Worm (Caenorhabditis elegans) whole organism, midembryonic: ENCODE data around the gene fbxb-78.
"Not testable (repeated sequence)": the region's sequence is repeated elsewhere in the genome, so short reads cannot be mapped to it uniquely, and the experiment has no call there.

Experiments used
- T22C8.4 ChIP-seq: fragments of 200-800 bp; sonication (Bioruptor generic); IDR thresholded peaks from 2 replicates; pipeline ENCODE4 v1.3.6; 2022; ENCODE audit warnings: missing genetic modification characterization, missing compliant biosample characterization
- cog-1 ChIP-seq: sonication (generic microtip); optimal IDR thresholded peaks from 2 replicates; lab custom pipeline; 2016; ENCODE audit warnings: missing genetic modification characterization, missing compliant biosample characterization
- flt-1 ChIP-seq: fragments of 200-800 bp; sonication (Bioruptor generic); IDR thresholded peaks from 2 replicates; pipeline ENCODE4 v1.3.6; 2022; ENCODE audit warnings: missing genetic modification characterization, missing compliant biosample characterization
- klf-2 ChIP-seq: fragments of 200-800 bp; sonication (Bioruptor generic); conservative IDR thresholded peaks from 2 replicates; pipeline ENCODE4 v1.3.6; 2022; ENCODE audit warnings: missing genetic modification reagents, missing genetic modification characterization, missing compliant biosample characterization
- med-1 ChIP-seq: sonication (generic microtip); optimal IDR thresholded peaks from 2 replicates; lab custom pipeline; 2017; ENCODE audit warnings: missing genetic modification characterization, mild to moderate bottlenecking, missing compliant biosample characterization, antibody characterized with exemption, missing genetic modification reagents; ENCODE audit not compliant: insufficient read depth
- ref-1 ChIP-seq: fragments of 200-800 bp; sonication (Bioruptor generic); conservative IDR thresholded peaks from 2 replicates; pipeline ENCODE4 v1.3.6; 2022; ENCODE audit warnings: missing genetic modification reagents, missing genetic modification characterization, missing compliant biosample characterization
- tab-1 ChIP-seq: fragments of 200-800 bp; sonication (Bioruptor generic); IDR thresholded peaks from 2 replicates; pipeline ENCODE4 v1.3.6; 2022; ENCODE audit warnings: missing genetic modification characterization, missing compliant biosample characterization
- ztf-23 ChIP-seq: fragments of 200-800 bp; sonication (Bioruptor generic); IDR thresholded peaks from 2 replicates; pipeline ENCODE4 v1.3.6; 2022; ENCODE audit warnings: missing genetic modification reagents, missing genetic modification characterization, missing compliant biosample characterization
- ztf-29 ChIP-seq: fragments of 200-800 bp; sonication (Bioruptor generic); IDR thresholded peaks from 2 replicates; pipeline ENCODE4 v1.3.6; 2022; ENCODE audit warnings: missing genetic modification reagents, missing genetic modification characterization, missing compliant biosample characterization

fbxb-78 gene

DNA sequence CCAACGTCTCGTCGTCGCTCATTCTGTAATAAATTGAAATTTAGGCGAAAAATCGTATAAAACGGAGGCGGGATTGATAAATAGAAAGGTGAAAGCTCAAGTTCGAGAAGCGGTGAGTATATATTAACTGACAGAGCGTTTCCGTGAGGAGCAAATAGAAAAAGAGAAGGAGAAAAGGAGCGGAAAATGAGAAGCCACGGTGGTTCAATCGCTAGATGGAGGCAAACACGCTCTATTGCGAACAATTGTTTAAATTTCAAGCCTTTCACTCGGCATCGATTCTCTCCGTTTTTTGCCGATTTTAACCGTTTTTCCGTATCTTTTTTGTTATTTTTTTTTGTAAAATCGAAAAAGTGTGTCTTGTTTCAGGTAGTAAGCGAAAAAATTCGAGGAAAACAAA, 21.6 kb upstream of the fbxb-78 start, which contains the start of gene miro-1:
Gene miro-1 (minus strand): TSS at position 23 of the 400 bp plus-strand sequence.
- TF ChIP-seq cog-1 (tag; lab: Kevin White, UChicago); T22C8.4 (GFP tag; lab: Robert Waterston, UW); klf-2 (GFP tag; lab: Robert Waterston, UW): not testable (repeated sequence)

- peak; percentile 60; the same call in 1 of the 2 replicates for TF ChIP-seq ztf-23 (GFP tag; lab: Robert Waterston, UW)
- TF ChIP-seq T22C8.4 (GFP tag; lab: Robert Waterston, UW): peak; percentile 24; the same call in 1 of the 2 replicates
These were observed 16.8 kb upstream of the fbxb-78 start for ce11 chrIV:4720522-4720921.

DNA sequence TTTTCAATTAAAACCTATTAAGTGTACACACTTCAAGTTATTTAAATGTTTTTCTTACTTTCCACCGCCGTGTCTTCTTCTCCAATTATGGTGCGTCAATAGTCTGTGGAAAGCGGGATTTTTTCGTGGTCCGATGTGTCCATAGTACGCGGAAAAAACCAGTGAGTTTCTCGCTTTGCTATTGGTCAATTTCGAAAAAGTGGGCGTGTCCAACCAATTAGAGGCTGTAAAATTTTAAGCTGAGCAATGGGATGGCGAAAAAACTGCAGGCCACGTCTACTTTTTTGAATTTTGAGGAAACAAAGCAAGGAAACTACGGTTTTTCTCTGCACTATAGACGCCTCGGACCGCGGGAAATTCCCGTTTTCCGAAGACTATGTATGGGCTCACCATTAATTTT, 13.7 kb upstream of the fbxb-78 start:
- TF ChIP-seq ztf-23 (GFP tag; lab: Robert Waterston, UW) (no peak), ref-1 (no peak), klf-2 (GFP tag; lab: Robert Waterston, UW) (no peak), T22C8.4 (GFP tag; lab: Robert Waterston, UW) (no peak), flt-1 (no peak), med-1 (no peak), cog-1 (tag; lab: Kevin White, UChicago) (no peak), ztf-29 (GFP tag; lab: Robert Waterston, UW) (no peak), tab-1 (GFP tag; lab: Robert Waterston, UW) (no peak)

DNA sequence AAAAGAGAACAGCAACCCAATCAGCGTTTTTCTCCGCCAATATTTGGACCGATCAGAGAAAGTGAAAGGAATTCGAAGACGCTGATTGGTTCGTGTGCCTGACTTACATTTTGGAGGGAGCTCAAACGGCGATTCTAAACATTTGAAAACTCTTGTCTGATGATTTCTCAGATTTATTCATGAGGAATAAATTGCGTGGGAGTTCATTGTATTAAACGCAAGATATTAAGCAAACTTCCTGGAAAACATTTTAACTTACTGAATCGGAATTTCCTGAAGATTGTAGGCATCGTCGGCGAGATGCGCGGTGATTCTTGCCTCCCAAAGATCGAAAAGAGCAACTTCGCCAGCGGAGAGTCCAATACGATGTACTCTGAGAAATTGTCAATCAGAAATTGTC, 12.8 kb upstream of the fbxb-78 start, which contains the start of gene K08F11.1:
Gene K08F11.1 (plus strand): TSS at position 301 of the 400 bp plus-strand sequence.
- no peak for TF ChIP-seq flt-1
- TF ChIP-seq T22C8.4 (GFP tag; lab: Robert Waterston, UW): no peak
- TF ChIP-seq tab-1 (GFP tag; lab: Robert Waterston, UW): no peak
- no peak for TF ChIP-seq ref-1

DNA sequence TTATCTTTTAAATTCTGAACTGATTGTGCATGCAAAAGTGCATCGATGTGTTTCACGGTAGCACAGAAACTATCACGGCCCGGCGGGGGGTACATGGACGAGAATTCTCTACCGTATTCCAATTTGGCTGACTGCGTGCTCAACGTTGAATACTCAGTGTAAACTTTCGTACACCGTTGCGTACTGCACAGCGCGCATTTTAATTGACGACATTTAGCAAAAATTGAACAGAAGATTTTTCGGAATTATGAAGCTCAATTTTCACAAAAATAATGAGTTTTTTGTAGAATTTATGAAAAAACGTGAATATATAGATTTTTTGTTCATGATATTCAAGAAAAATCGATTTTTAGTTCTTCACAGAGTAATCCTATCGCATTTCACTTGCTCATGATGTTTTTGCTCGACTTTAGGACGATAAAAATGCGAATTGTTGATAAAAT, 11.9 kb upstream of the fbxb-78 start:
- peak; percentile 68; the same call in 1 of the 2 replicates for TF ChIP-seq klf-2 (GFP tag; lab: Robert Waterston, UW)
- TF ChIP-seq tab-1 (GFP tag; lab: Robert Waterston, UW): 0 out of 2 replicates have a peak, but pooled peaks have one; percentile 59
- peak; percentile 90 for TF ChIP-seq flt-1
- peak; percentile 95 for TF ChIP-seq ztf-23 (GFP tag; lab: Robert Waterston, UW)
- peak; percentile 49 for TF ChIP-seq cog-1 (tag; lab: Kevin White, UChicago)
- TF ChIP-seq ref-1: 0 out of 2 replicates have a peak, but pooled peaks have one; percentile 20
- peak; percentile 60 for TF ChIP-seq T22C8.4 (GFP tag; lab: Robert Waterston, UW)

DNA sequence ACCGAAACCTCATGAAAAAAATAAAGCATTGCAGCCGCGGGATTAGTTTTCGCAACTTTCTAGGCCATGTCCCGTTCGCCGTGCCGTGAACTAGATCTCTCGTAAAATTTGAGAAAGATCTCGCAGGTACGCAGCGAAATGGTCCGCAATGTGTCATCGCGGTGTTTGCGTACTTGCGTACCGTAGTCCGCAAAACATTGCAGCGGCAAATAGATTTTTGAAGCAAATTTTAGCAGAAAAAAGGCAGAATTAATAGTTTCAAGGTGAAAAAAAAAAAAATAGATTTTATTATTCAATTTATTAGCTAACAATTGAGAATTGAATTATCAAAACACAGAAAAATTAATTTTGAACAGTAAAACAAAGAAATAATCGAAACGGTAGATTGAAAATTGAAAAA, 9.4 kb upstream of the fbxb-78 start:
- TF ChIP-seq flt-1 (peak; percentile 66), cog-1 (tag; lab: Kevin White, UChicago) (peak; percentile 49), T22C8.4 (GFP tag; lab: Robert Waterston, UW) (peak; percentile 40; the same call in 1 of the 2 replicates), ztf-29 (GFP tag; lab: Robert Waterston, UW) (peak; percentile 31; the same call in 1 of the 2 replicates), ztf-23 (GFP tag; lab: Robert Waterston, UW) (peak; percentile 90), klf-2 (GFP tag; lab: Robert Waterston, UW) (peak; percentile 71)

- TF ChIP-seq ref-1 (no peak), klf-2 (GFP tag; lab: Robert Waterston, UW) (no peak), cog-1 (tag; lab: Kevin White, UChicago) (no peak), med-1 (no peak), T22C8.4 (GFP tag; lab: Robert Waterston, UW) (no peak), flt-1 (no peak), ztf-23 (GFP tag; lab: Robert Waterston, UW) (no peak), ztf-29 (GFP tag; lab: Robert Waterston, UW) (no peak), tab-1 (GFP tag; lab: Robert Waterston, UW) (no peak)
These were observed 5.1 kb downstream of the fbxb-78 start for ce11 chrIV:4742480-4742879.

DNA sequence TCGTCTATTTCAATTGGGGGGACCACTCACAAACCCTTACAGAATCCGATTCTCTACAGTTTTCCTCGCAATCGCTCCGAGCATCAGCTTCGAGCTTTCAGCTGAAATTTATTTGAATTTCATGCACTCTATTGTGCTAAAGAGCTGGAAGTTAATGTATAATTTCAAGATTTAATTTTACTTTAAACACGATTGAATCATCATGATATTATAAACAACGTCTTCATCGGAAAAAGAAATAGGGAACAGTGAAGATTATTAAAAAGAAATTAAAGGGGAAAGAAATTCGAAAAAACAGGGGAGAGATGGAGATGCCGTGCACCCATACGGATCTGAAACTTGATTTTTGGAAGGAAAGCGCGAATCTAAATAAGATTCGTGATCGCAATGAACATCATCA, 6.8 kb downstream of the fbxb-78 start, which contains the start of gene hoe-1:
Gene hoe-1 (minus strand): TSS at position 101 of the 400 bp plus-strand sequence.
- TF ChIP-seq flt-1: no peak
- TF ChIP-seq ztf-23 (GFP tag; lab: Robert Waterston, UW): no peak

ce11 chrIV:4745422-4745821, 8.1 kb downstream of the fbxb-78 start, which contains the start of gene timm-17B.1:
TSS of gene timm-17B.1 (minus strand) at chrIV:4745492.
- no peak for TF ChIP-seq med-1
- no peak for TF ChIP-seq cog-1 (tag; lab: Kevin White, UChicago)
- no peak for TF ChIP-seq ztf-29 (GFP tag; lab: Robert Waterston, UW)
- no peak for TF ChIP-seq flt-1

DNA sequence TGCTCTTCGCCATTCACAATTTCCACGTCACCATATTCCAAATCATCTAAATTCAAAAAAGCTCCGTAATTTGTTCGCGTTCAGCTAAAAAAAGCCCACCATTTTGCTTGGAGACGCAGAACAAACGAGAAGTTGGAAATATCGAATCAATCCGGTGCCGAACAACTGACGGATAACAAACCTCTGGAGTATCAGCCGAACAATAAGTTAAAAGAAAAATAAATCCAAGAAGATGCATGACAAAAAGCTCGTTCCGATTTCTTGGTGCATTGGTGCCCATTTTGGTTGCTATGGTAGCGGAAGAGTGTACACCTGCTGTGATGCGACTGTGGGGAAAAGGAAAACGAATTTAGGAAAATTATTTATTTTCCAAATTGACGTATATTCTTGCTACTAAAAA, 10.2 kb downstream of the fbxb-78 start, which contains the start of gene tctn-1:
Gene tctn-1 (minus strand): TSS at position 280 of the 400 bp plus-strand sequence.
- TF ChIP-seq cog-1 (tag; lab: Kevin White, UChicago) (no peak), ztf-29 (GFP tag; lab: Robert Waterston, UW) (no peak), flt-1 (no peak), T22C8.4 (GFP tag; lab: Robert Waterston, UW) (no peak), tab-1 (GFP tag; lab: Robert Waterston, UW) (no peak), ztf-23 (GFP tag; lab: Robert Waterston, UW) (no peak), klf-2 (GFP tag; lab: Robert Waterston, UW) (no peak), ref-1 (no peak), med-1 (no peak)
